Worm (Caenorhabditis elegans) whole organism, early embryonic: ENCODE data around the gene C24A3.2.

ENCODE experiments used
- B0310.2 ChIP-seq: sonication (generic microtip); optimal IDR thresholded peaks from 2 replicates; lab custom pipeline; 2016; ENCODE audit warnings: mild to moderate bottlenecking, missing genetic modification characterization, missing compliant biosample characterization
- F13C5.2 ChIP-seq: sonication (generic microtip); optimal IDR thresholded peaks from 2 replicates; lab custom pipeline; 2017; ENCODE audit warnings: mild to moderate bottlenecking, missing genetic modification characterization, inconsistent platforms, missing compliant biosample characterization
- aly-1 ChIP-seq: sonication (generic microtip); optimal IDR thresholded peaks from 2 replicates; lab custom pipeline; 2016; ENCODE audit warnings: missing genetic modification characterization, missing compliant biosample characterization
- ama-1 ChIP-seq: fragments of 150-350 bp; optimal IDR thresholded peaks from 2 replicates; lab custom pipeline; 2014
- ceh-13 ChIP-seq: fragments of 200-800 bp; sonication (Bioruptor generic); optimal IDR thresholded peaks from 2 replicates; lab custom pipeline; 2018; ENCODE audit warnings: mild to moderate bottlenecking, missing genetic modification characterization, missing compliant biosample characterization
- ceh-36 ChIP-seq: sonication (generic microtip); optimal IDR thresholded peaks from 2 replicates; lab custom pipeline; 2016; ENCODE audit warnings: missing genetic modification characterization, inconsistent platforms, missing compliant biosample characterization
- ets-7 ChIP-seq: sonication (generic microtip); optimal IDR thresholded peaks from 2 replicates; lab custom pipeline; 2016; ENCODE audit warnings: missing genotype, missing genetic modification characterization, missing compliant biosample characterization
- flt-1 ChIP-seq: fragments of 200-800 bp; sonication (Bioruptor generic); IDR thresholded peaks from 2 replicates; pipeline ENCODE4 v1.3.6; 2022; ENCODE audit warnings: missing genetic modification characterization, missing compliant biosample characterization
- hmbx-1 ChIP-seq: sonication (generic microtip); optimal IDR thresholded peaks from 2 replicates; lab custom pipeline; 2016; ENCODE audit warnings: mild to moderate bottlenecking, missing genetic modification characterization, missing compliant biosample characterization
- hmg-4 ChIP-seq: fragments of 200-800 bp; sonication (Bioruptor generic); optimal IDR thresholded peaks from 2 replicates; lab custom pipeline; 2018; ENCODE audit warnings: mild to moderate bottlenecking, missing genetic modification characterization, missing compliant biosample characterization
- hnd-1 ChIP-seq: sonication (generic microtip); optimal IDR thresholded peaks from 2 replicates; lab custom pipeline; 2016; ENCODE audit warnings: missing genetic modification characterization, missing compliant biosample characterization
- pes-1 ChIP-seq: fragments of 200-800 bp; sonication (Bioruptor generic); IDR thresholded peaks from 2 replicates; pipeline ENCODE4 v1.3.6; 2022; ENCODE audit warnings: missing genetic modification reagents, missing genetic modification characterization, missing compliant biosample characterization
- scrt-1 ChIP-seq: fragments of 200-800 bp; sonication (Bioruptor generic); IDR thresholded peaks from 2 replicates; pipeline ENCODE4 v1.3.6; 2022; ENCODE audit warnings: missing genetic modification characterization, missing compliant biosample characterization
- sea-1 ChIP-seq: fragments of 200-800 bp; sonication (Bioruptor generic); conservative IDR thresholded peaks from 2 replicates; pipeline ENCODE4 v1.3.6; 2022; ENCODE audit warnings: missing genetic modification characterization, missing compliant biosample characterization
- tbx-11 ChIP-seq: fragments of 200-800 bp; sonication (Bioruptor generic); IDR thresholded peaks from 2 replicates; pipeline ENCODE4 v1.3.6; 2022; ENCODE audit warnings: missing genetic modification characterization, missing compliant biosample characterization
- tbx-37 ChIP-seq: fragments of 200-800 bp; sonication (Bioruptor generic); conservative IDR thresholded peaks from 2 replicates; pipeline ENCODE4 v1.3.6; 2022; ENCODE audit warnings: missing genetic modification reagents, missing genetic modification characterization, missing compliant biosample characterization
- tra-4 ChIP-seq: sonication (generic microtip); optimal IDR thresholded peaks from 2 replicates; lab custom pipeline; 2017; ENCODE audit warnings: missing genetic modification characterization, missing compliant biosample characterization

Gene C24A3.2

ce11 chrX:8987828-8988227, 9.5 kb upstream of the C24A3.2 start, which contains the start of gene twk-18:
Gene twk-18, plus strand, starts transcription at chrX:8988128.
- TF ChIP-seq ceh-13 (GFP tag; lab: Kevin White, UChicago) = no peak
- no peak for TF ChIP-seq ets-7 (tag; lab: Kevin White, UChicago)
- TF ChIP-seq F13C5.2 (tag; lab: Kevin White, UChicago) = no peak
- TF ChIP-seq flt-1 (GFP tag; lab: Robert Waterston, UW) = no peak
- TF ChIP-seq scrt-1 = no peak
- TF ChIP-seq hmbx-1 = no peak
- TF ChIP-seq tbx-37 = no peak
- TF ChIP-seq B0310.2 (tag; lab: Kevin White, UChicago) = no peak
- no peak for TF ChIP-seq tbx-11 (GFP tag; lab: Robert Waterston, UW)
- no peak for TF ChIP-seq ceh-36 (tag; lab: Kevin White, UChicago)
- no peak for TF ChIP-seq hmg-4
- TF ChIP-seq ama-1 (lab: Kevin White, UChicago) = no peak
- TF ChIP-seq pes-1 (GFP tag; lab: Robert Waterston, UW) = no peak

ce11 chrX:8991856-8992456, 5.3 kb upstream of the C24A3.2 start, which contains the start of gene C24A3.4:
Gene C24A3.4, plus strand, starts transcription at chrX:8992406.
- no peak for TF ChIP-seq B0310.2 (tag; lab: Kevin White, UChicago)
- no peak for TF ChIP-seq hnd-1 (tag; lab: Kevin White, UChicago)
- no peak for TF ChIP-seq flt-1 (GFP tag; lab: Robert Waterston, UW)
- TF ChIP-seq aly-1 (tag; lab: Kevin White, UChicago) = no peak
- no peak for TF ChIP-seq hmg-4
- TF ChIP-seq ama-1 (lab: Kevin White, UChicago) = no peak
- no peak for TF ChIP-seq tbx-37
- TF ChIP-seq ceh-13 (GFP tag; lab: Kevin White, UChicago) = no peak
- TF ChIP-seq scrt-1 = no peak
- TF ChIP-seq pes-1 (GFP tag; lab: Robert Waterston, UW) = no peak
- no peak for TF ChIP-seq ceh-36 (tag; lab: Kevin White, UChicago)
- TF ChIP-seq tra-4 (tag; lab: Kevin White, UChicago) = no peak
- TF ChIP-seq tbx-11 (GFP tag; lab: Robert Waterston, UW) = no peak
- no peak for TF ChIP-seq sea-1 (GFP tag; lab: Robert Waterston, UW)
- no peak for TF ChIP-seq F13C5.2 (tag; lab: Kevin White, UChicago)
- no peak for TF ChIP-seq hmbx-1
- TF ChIP-seq ets-7 (tag; lab: Kevin White, UChicago) = no peak

- TF ChIP-seq hmg-4 (peak; percentile 22), F13C5.2 (tag; lab: Kevin White, UChicago) (peak; percentile 32), tbx-37 (no peak)
Observed at ce11 chrX:8995527-8995946, 1.8 kb upstream of the C24A3.2 start.

ce11 chrX:8996496-8997116, 694 bp upstream of the C24A3.2 start:
- TF ChIP-seq aly-1 (tag; lab: Kevin White, UChicago) (no peak), sea-1 (GFP tag; lab: Robert Waterston, UW) (no peak), B0310.2 (tag; lab: Kevin White, UChicago) (no peak), hmbx-1 (no peak), pes-1 (GFP tag; lab: Robert Waterston, UW) (no peak), ets-7 (tag; lab: Kevin White, UChicago) (no peak), tra-4 (tag; lab: Kevin White, UChicago) (no peak), F13C5.2 (tag; lab: Kevin White, UChicago) (no peak), ceh-13 (GFP tag; lab: Kevin White, UChicago) (no peak), scrt-1 (no peak), ceh-36 (tag; lab: Kevin White, UChicago) (no peak), tbx-37 (no peak), hmg-4 (no peak)

ce11 chrX:8998809-8999208, 1.5 kb downstream of the C24A3.2 start, which contains the start of gene C24A3.1:
Gene C24A3.1, plus strand, starts transcription at chrX:8999071.
- no peak for TF ChIP-seq ets-7 (tag; lab: Kevin White, UChicago)
- no peak for TF ChIP-seq tra-4 (tag; lab: Kevin White, UChicago)
- TF ChIP-seq flt-1 (GFP tag; lab: Robert Waterston, UW) = no peak
- TF ChIP-seq sea-1 (GFP tag; lab: Robert Waterston, UW) = no peak
- TF ChIP-seq hnd-1 (tag; lab: Kevin White, UChicago) = no peak
- no peak for TF ChIP-seq aly-1 (tag; lab: Kevin White, UChicago)
- TF ChIP-seq hmg-4 = no peak
- TF ChIP-seq scrt-1 = no peak
- no peak for TF ChIP-seq hmbx-1
- no peak for TF ChIP-seq tbx-11 (GFP tag; lab: Robert Waterston, UW)
- TF ChIP-seq tbx-37 = no peak
- TF ChIP-seq ama-1 (lab: Kevin White, UChicago) = no peak
- TF ChIP-seq pes-1 (GFP tag; lab: Robert Waterston, UW) = no peak
- TF ChIP-seq B0310.2 (tag; lab: Kevin White, UChicago) = no peak
- TF ChIP-seq ceh-36 (tag; lab: Kevin White, UChicago) = no peak
- TF ChIP-seq F13C5.2 (tag; lab: Kevin White, UChicago) = no peak
- no peak for TF ChIP-seq ceh-13 (GFP tag; lab: Kevin White, UChicago)

ce11 chrX:9010418-9010817, 13.1 kb downstream of the C24A3.2 start, which contains the start of gene C24A3.9:
Gene C24A3.9, minus strand, starts transcription at chrX:9010518.
- TF ChIP-seq ets-7 (tag; lab: Kevin White, UChicago) (no peak), ceh-36 (tag; lab: Kevin White, UChicago) (no peak), flt-1 (GFP tag; lab: Robert Waterston, UW) (no peak), tra-4 (tag; lab: Kevin White, UChicago) (no peak), hnd-1 (tag; lab: Kevin White, UChicago) (no peak), F13C5.2 (tag; lab: Kevin White, UChicago) (no peak), ama-1 (lab: Kevin White, UChicago) (no peak), hmbx-1 (no peak), scrt-1 (no peak), hmg-4 (no peak)

- TF ChIP-seq tbx-11 (GFP tag; lab: Robert Waterston, UW) (no peak), ceh-36 (tag; lab: Kevin White, UChicago) (no peak), flt-1 (GFP tag; lab: Robert Waterston, UW) (no peak), hnd-1 (tag; lab: Kevin White, UChicago) (no peak)
Observed at ce11 chrX:9011471-9011870, 14.2 kb downstream of the C24A3.2 start.
